Fruit fly (Drosophila melanogaster) Kc167 (cell line): ENCODE measurements around the gene Rtel1.

Source experiments
- Myc ChIP-seq: fragments of >200 bp; optimal IDR thresholded peaks from 2 replicates; lab custom pipeline; 2017; ENCODE audit warnings: missing external identifiers
- Sin3A ChIP-seq: fragments of >200 bp; optimal IDR thresholded peaks from 2 replicates; lab custom pipeline; 2018; ENCODE audit warnings: missing external identifiers
- h ChIP-seq: fragments of >200 bp; optimal IDR thresholded peaks from 3 replicates; lab custom pipeline; 2018; ENCODE audit warnings: missing external identifiers
- insv ChIP-seq: fragments of >200 bp; optimal IDR thresholded peaks from 3 replicates; lab custom pipeline; 2018; ENCODE audit warnings: missing external identifiers
- psq ChIP-seq: fragments of >200 bp; optimal IDR thresholded peaks from 2 replicates; lab custom pipeline; 2017; ENCODE audit warnings: missing external identifiers
- ttk ChIP-seq: sonication (Bioruptor generic); optimal IDR thresholded peaks from 2 replicates; lab custom pipeline; 2017; ENCODE audit warnings: missing external identifiers

The Rtel1 gene

DNA sequence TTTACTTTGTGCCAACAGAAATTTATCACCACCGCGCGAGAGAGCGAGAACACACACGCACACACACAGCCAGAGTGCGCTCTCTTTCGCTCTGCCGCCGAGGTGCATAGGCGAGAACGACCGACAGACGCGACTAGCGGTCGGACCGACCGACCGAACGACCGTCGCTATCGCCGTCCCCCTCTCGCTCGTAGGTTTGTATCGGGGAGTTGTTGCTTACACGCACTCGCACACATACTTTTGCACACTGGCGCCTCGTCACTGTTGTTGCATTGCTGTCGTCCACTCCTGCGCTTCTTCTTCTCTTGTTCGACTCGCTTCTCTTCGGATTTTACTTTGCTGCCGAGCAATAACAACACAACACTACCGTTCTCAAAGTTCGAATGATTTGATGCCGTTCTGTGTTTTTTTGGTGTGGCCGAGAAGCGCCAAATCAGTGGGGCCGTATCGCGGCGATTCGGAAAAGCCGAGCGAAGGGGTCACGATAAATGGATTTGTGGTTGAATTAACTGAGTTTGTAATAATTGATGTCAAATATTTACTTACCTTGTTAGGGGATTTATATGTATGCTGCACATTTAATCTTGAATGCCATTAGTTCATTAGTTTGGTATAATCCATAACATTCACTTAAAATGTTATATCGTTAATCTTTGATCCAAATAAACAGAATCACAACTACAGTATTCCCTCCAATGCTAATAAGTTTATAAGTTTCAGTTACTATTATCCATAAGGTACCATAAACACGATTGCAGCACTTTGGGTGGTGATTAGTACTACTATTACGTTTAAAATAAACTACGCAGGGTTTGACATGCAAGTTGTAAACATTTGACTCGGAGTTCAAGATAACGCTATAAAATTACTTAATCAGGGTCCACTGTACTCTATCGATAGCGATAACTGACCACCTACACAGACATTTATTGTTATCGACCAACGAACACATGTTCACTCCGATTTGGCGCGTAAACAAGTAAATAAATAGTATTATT, at the start of gene Rtel1, which contains the start of gene IntS6:
Gene Rtel1 (plus strand): TSS at position 884 of the 998 bp plus-strand sequence.
Gene IntS6 (minus strand): TSS at position 391 of the 998 bp plus-strand sequence.
- TF ChIP-seq h (lab: Kevin White, UChicago) (no peak), Myc (no peak), ttk (lab: Kevin White, UChicago) (no peak), insv (lab: Kevin White, UChicago) (no peak), psq (lab: Kevin White, UChicago) (no peak), Sin3A (no peak)

DNA sequence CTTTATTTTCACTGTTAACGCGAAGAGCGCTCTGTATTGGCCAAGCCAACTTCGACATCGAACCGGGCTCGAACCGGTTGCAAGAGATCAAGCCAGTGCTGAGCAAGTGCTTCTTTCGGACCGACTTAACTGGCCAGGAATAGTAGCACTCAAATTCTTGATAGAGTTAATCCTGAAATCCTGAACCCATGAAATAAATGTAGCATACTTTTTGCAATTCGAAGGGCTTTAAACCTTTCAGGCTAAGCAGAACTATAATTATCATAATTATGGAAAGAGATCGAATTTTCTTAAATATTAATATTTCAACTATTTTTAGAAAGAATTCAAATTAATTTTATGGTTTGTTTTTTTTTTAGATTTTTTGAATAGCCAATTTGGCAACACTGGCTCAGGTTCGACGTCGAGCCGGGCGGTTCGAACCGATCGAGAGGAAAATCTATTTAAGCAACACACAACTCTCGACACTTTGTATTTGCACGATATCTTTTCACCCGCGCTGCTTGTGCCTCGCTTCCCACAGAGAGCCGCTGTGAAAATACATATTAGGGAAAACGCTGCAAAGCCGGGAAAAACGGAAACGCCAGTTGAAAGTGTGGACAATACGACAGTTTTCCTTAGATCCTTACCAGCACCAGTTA, 49.3 kb upstream of the Rtel1 start, which contains the start of gene AdamTS-B:
Gene AdamTS-B (plus strand): TSS at position 471 of the 641 bp plus-strand sequence.
- TF ChIP-seq insv (lab: Kevin White, UChicago), result no peak
- TF ChIP-seq psq (lab: Kevin White, UChicago), result no peak
- no peak for TF ChIP-seq ttk (lab: Kevin White, UChicago)

DNA sequence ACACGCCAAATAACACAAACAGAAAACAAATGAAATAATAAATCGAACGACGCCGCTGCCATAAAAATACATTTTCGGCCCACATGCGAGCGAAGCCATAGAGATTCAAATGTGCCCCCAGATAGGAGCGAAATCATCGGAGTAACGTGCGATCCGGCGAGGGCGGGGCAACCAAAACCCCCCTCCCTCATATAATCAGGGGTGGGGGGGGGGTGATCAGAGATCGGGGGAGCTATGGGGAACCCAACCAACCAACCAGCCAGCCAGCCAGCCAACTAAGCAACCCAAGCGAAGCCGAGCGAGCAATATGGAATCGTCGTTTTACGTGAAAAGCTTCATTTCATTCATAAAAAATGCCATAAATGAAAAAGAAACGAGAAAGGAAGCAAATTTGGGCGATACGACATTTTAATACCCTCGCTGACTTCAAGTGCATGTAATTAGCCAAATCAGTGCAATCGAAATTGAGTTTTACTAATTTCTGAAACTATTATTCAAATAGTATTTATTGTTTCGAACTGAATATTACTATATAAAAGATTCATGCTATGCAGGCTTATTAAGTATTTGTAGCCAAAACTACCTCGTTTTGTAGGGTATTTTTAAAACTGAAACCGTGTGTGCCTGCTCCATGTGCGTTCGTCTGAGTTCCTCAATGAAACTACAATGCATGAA, 47.6 kb upstream of the Rtel1 start:
- TF ChIP-seq Sin3A, result no peak
- TF ChIP-seq ttk (lab: Kevin White, UChicago), result no peak
- no peak for TF ChIP-seq h (lab: Kevin White, UChicago)
- TF ChIP-seq psq (lab: Kevin White, UChicago), result no peak
- no peak for TF ChIP-seq insv (lab: Kevin White, UChicago)
- no peak for TF ChIP-seq Myc

DNA sequence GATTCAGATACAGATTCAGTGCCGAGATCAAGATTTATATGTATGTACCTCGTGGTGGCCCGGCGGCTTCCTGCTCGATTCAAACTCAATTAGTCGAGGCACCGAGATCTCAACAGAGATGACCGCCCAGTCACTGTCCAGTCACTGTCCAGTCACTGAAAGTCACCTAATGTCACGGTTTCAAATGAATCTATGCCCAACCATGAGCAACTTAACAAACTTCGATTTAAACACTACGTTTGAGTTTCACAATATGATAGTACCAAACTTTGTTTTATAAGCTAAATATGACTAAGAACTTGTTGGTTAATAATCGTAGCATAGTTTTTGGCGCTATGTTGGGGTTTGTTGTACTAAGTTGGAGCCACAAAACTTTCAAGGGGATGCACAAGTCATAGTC, 42.5 kb upstream of the Rtel1 start:
- TF ChIP-seq Myc, result no peak
- no peak for TF ChIP-seq ttk (lab: Kevin White, UChicago)
- TF ChIP-seq psq (lab: Kevin White, UChicago), result no peak
- no peak for TF ChIP-seq h (lab: Kevin White, UChicago)
- no peak for TF ChIP-seq Sin3A
- no peak for TF ChIP-seq insv (lab: Kevin White, UChicago)

DNA sequence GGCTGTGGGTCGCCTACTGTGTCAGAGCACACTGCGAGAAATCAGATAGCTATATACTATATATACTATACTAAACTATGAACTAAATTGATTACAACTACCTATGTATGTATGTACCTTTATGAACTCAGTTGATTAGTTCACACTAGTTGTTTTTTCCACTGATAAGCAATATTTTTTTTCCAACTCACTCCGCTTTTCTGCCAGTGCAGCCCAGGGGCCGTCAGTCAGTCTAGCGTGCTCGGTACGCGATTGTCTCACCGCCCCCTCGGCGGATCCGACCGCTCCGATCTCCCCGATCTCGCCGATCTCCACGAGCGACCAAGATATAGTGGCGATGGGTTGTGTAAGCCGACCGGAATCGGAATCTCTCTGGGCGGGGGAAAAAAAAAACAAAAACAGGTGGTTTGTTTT, 41.6 kb upstream of the Rtel1 start:
- no peak for TF ChIP-seq ttk (lab: Kevin White, UChicago)
- no peak for TF ChIP-seq Myc
- no peak for TF ChIP-seq h (lab: Kevin White, UChicago)
- TF ChIP-seq psq (lab: Kevin White, UChicago), result no peak
- TF ChIP-seq insv (lab: Kevin White, UChicago), result no peak

DNA sequence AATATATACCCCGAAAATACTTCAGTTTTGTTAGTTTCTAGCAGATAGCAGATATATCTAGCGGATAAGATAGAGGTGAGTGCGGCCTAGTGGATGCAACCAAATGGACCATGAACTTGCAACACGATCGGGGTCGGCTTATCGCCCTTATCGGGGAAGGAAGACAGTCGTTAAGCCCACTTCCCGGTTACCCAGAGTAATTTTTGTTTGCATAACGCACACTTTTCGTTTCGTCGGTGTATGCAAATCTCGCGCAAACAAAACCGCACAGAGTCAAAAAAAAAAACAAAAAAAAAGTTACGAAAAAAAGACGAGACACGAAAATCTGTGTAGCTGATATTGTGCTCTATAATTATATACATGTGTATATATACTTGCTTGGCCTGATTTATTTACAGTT, 34.6 kb upstream of the Rtel1 start:
- TF ChIP-seq psq (lab: Kevin White, UChicago) (no peak), Sin3A (no peak), h (lab: Kevin White, UChicago) (no peak), insv (lab: Kevin White, UChicago) (no peak), Myc (no peak), ttk (lab: Kevin White, UChicago) (no peak)

DNA sequence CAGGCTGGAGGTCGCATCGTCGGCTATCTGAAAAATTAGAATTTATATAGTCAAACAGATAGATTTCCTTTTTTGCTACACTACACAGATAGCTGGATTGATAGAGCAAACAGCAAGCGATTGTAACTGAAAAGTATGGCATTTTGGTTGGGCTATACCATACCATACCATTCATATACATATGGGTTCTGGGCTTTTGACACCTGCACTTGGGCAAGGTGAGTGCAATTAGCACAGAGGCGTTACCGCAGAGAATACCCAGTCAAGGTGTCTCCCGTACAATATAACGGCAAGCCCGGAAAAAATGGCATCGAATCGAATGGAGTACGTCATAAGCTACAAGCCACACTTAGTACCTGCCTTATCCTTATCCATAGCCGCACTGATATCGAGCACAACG, 32.8 kb upstream of the Rtel1 start:
- peak; percentile 99 for TF ChIP-seq ttk (lab: Kevin White, UChicago)
- no peak for TF ChIP-seq psq (lab: Kevin White, UChicago)

DNA sequence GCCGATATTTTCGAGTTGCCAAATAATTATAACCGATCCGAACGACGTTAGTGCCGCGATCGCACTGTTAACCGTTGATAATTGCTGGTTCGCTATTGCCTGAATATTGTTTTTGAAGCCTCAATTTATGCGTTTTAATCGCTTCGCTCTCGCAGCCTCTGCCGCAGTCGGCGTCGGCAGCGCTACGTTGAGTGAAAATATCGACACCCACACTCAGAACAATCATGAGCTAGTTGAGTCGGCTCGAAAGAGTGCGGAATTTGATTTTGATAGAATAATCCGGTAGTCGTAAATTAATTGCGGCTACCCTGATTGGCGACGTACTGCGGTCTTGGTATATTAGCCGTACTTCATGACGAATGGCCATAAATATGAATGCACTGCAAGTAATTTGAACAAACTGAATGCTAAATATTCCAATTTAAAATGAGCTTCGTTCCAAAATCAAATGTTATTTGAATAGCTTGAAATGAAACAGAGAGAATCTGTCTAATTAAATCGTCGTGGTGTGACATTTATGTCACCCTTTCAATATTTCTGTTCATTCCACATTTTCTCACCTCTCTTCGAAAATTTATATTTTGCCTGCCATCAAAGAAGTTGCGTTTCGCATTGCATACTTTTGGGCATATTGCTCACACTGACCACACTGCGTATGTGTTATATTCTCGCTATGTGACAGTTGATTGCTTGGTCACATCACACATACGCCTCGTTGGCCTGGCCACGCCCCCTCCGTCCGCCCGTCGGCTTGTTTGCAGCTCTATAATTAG, 31.9 kb upstream of the Rtel1 start:
- no peak for TF ChIP-seq Sin3A
- no peak for TF ChIP-seq Myc
- no peak for TF ChIP-seq ttk (lab: Kevin White, UChicago)
- no peak for TF ChIP-seq insv (lab: Kevin White, UChicago)
- no peak for TF ChIP-seq h (lab: Kevin White, UChicago)
- TF ChIP-seq psq (lab: Kevin White, UChicago), result no peak

DNA sequence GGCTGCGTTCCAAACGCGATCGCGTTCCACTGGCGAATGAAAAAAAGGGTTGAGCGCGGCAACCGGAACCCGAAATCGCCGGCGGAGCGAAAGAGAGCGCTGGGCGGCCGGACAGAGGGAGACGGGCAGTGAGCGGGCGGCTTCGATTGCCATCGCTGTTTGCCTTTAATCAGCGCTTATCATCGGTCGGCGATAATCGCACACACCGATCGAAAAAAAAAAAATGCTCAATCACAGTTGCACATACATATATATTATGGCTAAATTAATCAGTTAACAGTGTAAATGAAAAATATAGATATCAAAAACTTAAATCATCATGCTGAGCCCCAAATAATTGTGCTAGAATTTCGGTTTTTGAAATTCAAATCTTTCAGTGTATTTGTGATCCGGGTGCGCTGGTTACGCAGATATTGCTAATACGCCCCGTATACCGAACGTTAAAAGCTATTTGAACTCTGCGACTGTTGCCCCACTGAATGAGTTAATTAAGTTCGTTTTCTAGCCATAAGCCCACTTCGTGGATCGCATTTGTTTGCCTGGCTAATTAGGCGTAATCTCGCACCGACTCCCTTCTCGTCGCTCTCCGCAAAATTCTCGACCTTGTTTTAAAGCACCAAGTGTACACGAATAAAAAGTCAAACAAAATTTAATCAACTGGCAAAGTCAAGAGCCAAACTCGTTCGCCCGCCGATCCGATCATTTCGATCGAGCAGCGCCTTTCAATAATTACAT, 29.6 kb upstream of the Rtel1 start, which contains the start of gene CG33080:
Gene CG33080 (minus strand): TSS at position 38 of the 735 bp plus-strand sequence.
- TF ChIP-seq ttk (lab: Kevin White, UChicago), result no peak
- no peak for TF ChIP-seq Sin3A
- TF ChIP-seq Myc, result no peak
- no peak for TF ChIP-seq insv (lab: Kevin White, UChicago)
- no peak for TF ChIP-seq h (lab: Kevin White, UChicago)
- TF ChIP-seq psq (lab: Kevin White, UChicago), result no peak

DNA sequence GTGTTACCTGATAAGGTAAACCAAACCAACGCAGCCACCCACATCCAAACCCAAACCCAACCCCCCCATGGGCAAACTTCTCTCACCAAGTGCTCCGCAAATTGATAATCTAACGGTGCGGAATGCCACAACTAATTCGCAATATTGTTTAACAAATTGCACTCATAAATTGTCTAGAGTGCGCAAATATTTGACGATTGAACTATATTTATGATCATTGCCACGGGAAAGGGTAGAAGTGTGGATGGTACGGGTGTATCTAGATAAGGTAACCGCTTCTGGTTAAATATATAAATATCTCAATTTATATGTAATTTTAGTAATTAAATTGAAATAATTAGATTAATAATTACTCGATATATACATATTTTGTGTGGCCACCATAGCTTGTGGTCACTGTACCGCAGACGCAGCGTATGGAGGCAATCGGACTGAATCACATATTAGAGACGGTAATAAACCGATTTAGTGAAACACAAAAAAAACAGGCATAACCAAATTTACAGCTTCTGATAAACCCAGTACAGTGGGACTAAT, 29.0 kb upstream of the Rtel1 start:
- no peak for TF ChIP-seq Myc
- TF ChIP-seq Sin3A, result no peak
- no peak for TF ChIP-seq ttk (lab: Kevin White, UChicago)
- TF ChIP-seq h (lab: Kevin White, UChicago), result no peak
- no peak for TF ChIP-seq insv (lab: Kevin White, UChicago)
- TF ChIP-seq psq (lab: Kevin White, UChicago), result no peak
